Fruit fly (Drosophila melanogaster) whole organism, wandering third instar larva: Measurements from ENCODE around the gene D12.

ENCODE experiments used
- Abd-B ChIP-seq: fragments of >200 bp; optimal IDR thresholded peaks from 2 replicates; lab custom pipeline; 2017; ENCODE audit warnings: missing biosample characterization, missing genetic modification characterization
- CG9705 ChIP-seq: fragments of 200-800 bp; sonication (Bioruptor generic); optimal IDR thresholded peaks from 2 replicates; lab custom pipeline; 2018; ENCODE audit warnings: missing biosample characterization, mild to moderate bottlenecking, missing genetic modification characterization
- CrebA ChIP-seq: fragments of 200-800 bp; sonication (Bioruptor generic); optimal IDR thresholded peaks from 2 replicates; lab custom pipeline; 2016; ENCODE audit warnings: missing biosample characterization, mild to moderate bottlenecking, missing genetic modification characterization, borderline replicate concordance
- Dfd ChIP-seq: fragments of >200 bp; optimal IDR thresholded peaks from 2 replicates; lab custom pipeline; 2017; ENCODE audit warnings: missing biosample characterization, missing genetic modification characterization
- Dif ChIP-seq: fragments of 200-275, 200-300 bp; sonication (Bioruptor generic); optimal IDR thresholded peaks from 2 replicates; lab custom pipeline; 2018; ENCODE audit warnings: missing biosample characterization, missing genetic modification characterization; ENCODE audit not compliant: partially characterized antibody
- Hnf4 ChIP-seq: fragments of 200-800 bp; sonication (Bioruptor generic); optimal IDR thresholded peaks from 2 replicates; lab custom pipeline; 2016; ENCODE audit warnings: missing biosample characterization, mild to moderate bottlenecking, missing genetic modification characterization
- Hr78 ChIP-seq: fragments of >200 bp; optimal IDR thresholded peaks from 2 replicates; lab custom pipeline; 2017; ENCODE audit warnings: missing biosample characterization, missing genetic modification characterization
- Hr83 ChIP-seq: fragments of 200-300 bp; sonication (Bioruptor generic); optimal IDR thresholded peaks from 2 replicates; lab custom pipeline; 2016; ENCODE audit warnings: missing biosample characterization, mild to moderate bottlenecking, missing genetic modification characterization, moderate library complexity; ENCODE audit not compliant: poor library complexity, severe bottlenecking
- Jra ChIP-seq: sonication (Bioruptor generic); optimal IDR thresholded peaks from 2 replicates; lab custom pipeline; 2016; ENCODE audit warnings: missing biosample characterization, missing genetic modification characterization
- Mio ChIP-seq: sonication (Bioruptor generic); optimal IDR thresholded peaks from 2 replicates; lab custom pipeline; 2016; ENCODE audit warnings: missing biosample characterization, missing genetic modification characterization
- Myc ChIP-seq: fragments of >200 bp; optimal IDR thresholded peaks from 2 replicates; lab custom pipeline; 2017
- OdsH ChIP-seq: fragments of 200-800 bp; sonication (Bioruptor generic); optimal IDR thresholded peaks from 2 replicates; lab custom pipeline; 2016; ENCODE audit warnings: missing biosample characterization, mild to moderate bottlenecking, missing genetic modification characterization
- Rel ChIP-seq, 2 experiments: fragments of 200-800 bp; sonication (Bioruptor generic) in 1 of 2; optimal IDR thresholded peaks; 2 replicates in 1 of 2; 3 replicates in 1 of 2; lab custom pipeline; 2016 to 2019; ENCODE audit warnings: mild to moderate bottlenecking in 2 of 2, missing biosample characterization in 2 of 2, missing genetic modification characterization in 2 of 2, moderate library complexity in 1 of 2
- Sp1 ChIP-seq: fragments of 200-800 bp; sonication (Bioruptor generic); optimal IDR thresholded peaks from 3 replicates; lab custom pipeline; 2019; ENCODE audit warnings: missing biosample characterization, mild to moderate bottlenecking, missing genetic modification characterization, moderate library complexity
- Vsx2 ChIP-seq: fragments of 200-300, 225-300 bp; sonication (Bioruptor generic); optimal IDR thresholded peaks from 2 replicates; lab custom pipeline; 2018; ENCODE audit warnings: missing biosample characterization, missing genetic modification characterization; ENCODE audit not compliant: partially characterized antibody
- br ChIP-seq: fragments of 200-800 bp; sonication (Bioruptor generic); optimal IDR thresholded peaks from 2 replicates; lab custom pipeline; 2016; ENCODE audit warnings: missing biosample characterization, missing genetic modification characterization
- brk ChIP-seq: fragments of 200-800 bp; sonication (Bioruptor generic); optimal IDR thresholded peaks from 2 replicates; lab custom pipeline; 2016; ENCODE audit warnings: missing biosample characterization, mild to moderate bottlenecking, missing genetic modification characterization
- dl ChIP-seq, 2 experiments: fragments of 175-275, 200-275 bp in 1 of 2; fragments of 200-275 bp in 1 of 2; sonication (Bioruptor generic); optimal IDR thresholded peaks; lab custom pipeline; 2018; ENCODE audit warnings: mild to moderate bottlenecking in 2 of 2, missing biosample characterization in 2 of 2, missing genetic modification characterization in 2 of 2, moderate library complexity in 2 of 2; ENCODE audit not compliant: partially characterized antibody in 2 of 2, insufficient read depth in 1 of 2
- dmrt93B ChIP-seq: fragments of 200-800 bp; sonication (Bioruptor generic); optimal IDR thresholded peaks from 2 replicates; lab custom pipeline; 2018; ENCODE audit warnings: missing biosample characterization, mild to moderate bottlenecking, missing genetic modification characterization
- ey ChIP-seq: fragments of 200-800 bp; sonication (Bioruptor generic); optimal IDR thresholded peaks from 2 replicates; lab custom pipeline; 2016; ENCODE audit warnings: missing biosample characterization, missing genetic modification characterization
- foxo ChIP-seq, 2 experiments: fragments of 200-800 bp; sonication (Bioruptor generic); optimal IDR thresholded peaks; 2 replicates in 1 of 2; 3 replicates in 1 of 2; lab custom pipeline; 2016 to 2017; ENCODE audit warnings: missing biosample characterization in 2 of 2, missing genetic modification characterization in 2 of 2
- fru ChIP-seq: fragments of 200-800 bp; sonication (Bioruptor generic); optimal IDR thresholded peaks from 3 replicates; lab custom pipeline; 2016; ENCODE audit warnings: missing biosample characterization, mild to moderate bottlenecking, missing genetic modification characterization
- h ChIP-seq: fragments of 200-800 bp; sonication (Bioruptor generic); optimal IDR thresholded peaks from 3 replicates; lab custom pipeline; 2016; ENCODE audit warnings: missing biosample characterization, mild to moderate bottlenecking, missing genetic modification characterization
- jim ChIP-seq: fragments of 175-275, 200-325 bp; sonication (Bioruptor generic); optimal IDR thresholded peaks from 2 replicates; lab custom pipeline; 2016; ENCODE audit warnings: missing biosample characterization, mild to moderate bottlenecking, missing genetic modification characterization
- lola ChIP-seq: fragments of >200 bp; optimal IDR thresholded peaks from 2 replicates; lab custom pipeline; 2017; ENCODE audit warnings: missing biosample characterization, missing genetic modification characterization
- pan ChIP-seq: fragments of >200 bp; optimal IDR thresholded peaks from 2 replicates; lab custom pipeline; 2017
- psq ChIP-seq: fragments of 200-800 bp; sonication (Bioruptor generic); optimal IDR thresholded peaks from 3 replicates; lab custom pipeline; 2017; ENCODE audit warnings: missing biosample characterization, mild to moderate bottlenecking, missing genetic modification characterization, moderate library complexity
- rgr ChIP-seq: fragments of 200-800 bp; sonication (Bioruptor generic); optimal IDR thresholded peaks from 3 replicates; lab custom pipeline; 2016; ENCODE audit warnings: missing biosample characterization, mild to moderate bottlenecking, missing genetic modification characterization
- sage ChIP-seq: fragments of 200-800 bp; sonication (Bioruptor generic); optimal IDR thresholded peaks from 2 replicates; lab custom pipeline; 2016; ENCODE audit warnings: missing biosample characterization, mild to moderate bottlenecking, missing genetic modification characterization
- sv ChIP-seq: fragments of 200-800 bp; sonication (Bioruptor generic); optimal IDR thresholded peaks from 3 replicates; lab custom pipeline; 2016; ENCODE audit warnings: missing biosample characterization, missing genetic modification characterization
- tai ChIP-seq: sonication (Bioruptor generic); optimal IDR thresholded peaks from 2 replicates; lab custom pipeline; 2016; ENCODE audit warnings: missing biosample characterization, missing genetic modification characterization
- usp ChIP-seq: fragments of >200 bp; optimal IDR thresholded peaks from 2 replicates; lab custom pipeline; 2017; ENCODE audit warnings: missing biosample characterization, missing genetic modification characterization
- woc ChIP-seq: sonication (Bioruptor generic); optimal IDR thresholded peaks from 2 replicates; lab custom pipeline; 2016; ENCODE audit warnings: missing biosample characterization, mild to moderate bottlenecking, missing genetic modification characterization

D12 gene

DNA sequence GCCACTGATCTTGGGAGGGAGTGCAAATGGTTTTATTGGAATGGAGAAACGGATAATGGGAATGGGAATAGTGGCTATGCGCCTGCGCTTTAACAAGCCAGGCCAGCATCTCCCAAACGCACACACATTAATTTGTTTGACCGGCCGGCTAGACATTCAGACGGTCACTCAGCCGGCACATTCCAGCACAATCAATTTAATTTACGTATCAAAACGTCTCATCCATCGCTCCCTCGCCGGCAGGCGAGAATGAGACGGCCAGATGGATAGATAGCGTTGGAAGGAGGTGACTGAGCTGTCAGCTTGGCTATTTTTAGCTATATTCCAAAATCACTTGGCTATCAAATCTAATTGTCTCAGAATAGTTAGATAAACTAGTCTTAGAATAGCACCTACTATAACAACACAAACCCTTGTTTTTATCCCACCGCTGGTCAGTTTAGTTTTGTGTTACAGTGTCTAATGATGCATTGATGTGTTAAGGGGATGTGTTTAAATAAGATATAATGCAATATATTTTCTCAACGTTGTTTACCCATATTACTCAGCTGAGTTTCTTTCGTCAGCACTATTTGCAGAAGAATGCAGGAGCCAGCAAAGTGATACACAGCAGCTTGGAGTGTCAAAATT is 13.6 kb downstream of the D12 start:
- TF ChIP-seq pan (lab: Kevin White, UChicago) (no peak), Hnf4 (peak; percentile 59), OdsH (peak; percentile 43), ey (GFP tag; lab: Kevin White, UChicago) (no peak), Rel (GFP tag; optimal IDR thresholded peaks at IDR 0.05; lab: Kevin White, UChicago) (no peak), Rel (tag; optimal IDR thresholded peaks at IDR 0.05; lab: Kevin White, UChicago) (no peak), woc (GFP tag; lab: Kevin White, UChicago) (no peak), CG9705 (GFP tag; lab: Kevin White, UChicago) (no peak), tai (GFP tag; lab: Kevin White, UChicago) (peak; percentile 33), Sp1 (GFP tag; lab: Kevin White, UChicago) (no peak), brk (GFP tag; lab: Kevin White, UChicago) (no peak), Myc (lab: Kevin White, UChicago) (peak; percentile 59), rgr (GFP tag; lab: Kevin White, UChicago) (peak; percentile 23), usp (no peak), dmrt93B (GFP tag; lab: Kevin White, UChicago) (no peak), br (peak; percentile 26), fru (GFP tag; lab: Kevin White, UChicago) (peak; percentile 49), psq (GFP tag; lab: Kevin White, UChicago) (peak; percentile 32), Jra (GFP tag; lab: Kevin White, UChicago) (no peak), dl (GFP tag; optimal IDR thresholded peaks at IDR 0.05; lab: Kevin White, UChicago; ENCODE audit: insufficient read depth in 1 of 2, partially characterized antibody in 2 of 2) (no peak), foxo (GFP tag; optimal IDR thresholded peaks at IDR 0.05; lab: Kevin White, UChicago) (no peak), lola (GFP tag; lab: Kevin White, UChicago) (no peak), Abd-B (GFP tag; lab: Kevin White, UChicago) (no peak), Hr78 (GFP tag; lab: Kevin White, UChicago) (no peak), sage (GFP tag; lab: Kevin White, UChicago) (peak; percentile 9), jim (GFP tag; lab: Kevin White, UChicago) (no peak), sv (GFP tag; lab: Kevin White, UChicago) (no peak), Dif (GFP tag; lab: Kevin White, UChicago) (no peak), CrebA (GFP tag; lab: Kevin White, UChicago) (no peak), h (GFP tag; lab: Kevin White, UChicago) (peak; percentile 68), Hr83 (GFP tag; lab: Kevin White, UChicago) (peak; percentile 31)

DNA sequence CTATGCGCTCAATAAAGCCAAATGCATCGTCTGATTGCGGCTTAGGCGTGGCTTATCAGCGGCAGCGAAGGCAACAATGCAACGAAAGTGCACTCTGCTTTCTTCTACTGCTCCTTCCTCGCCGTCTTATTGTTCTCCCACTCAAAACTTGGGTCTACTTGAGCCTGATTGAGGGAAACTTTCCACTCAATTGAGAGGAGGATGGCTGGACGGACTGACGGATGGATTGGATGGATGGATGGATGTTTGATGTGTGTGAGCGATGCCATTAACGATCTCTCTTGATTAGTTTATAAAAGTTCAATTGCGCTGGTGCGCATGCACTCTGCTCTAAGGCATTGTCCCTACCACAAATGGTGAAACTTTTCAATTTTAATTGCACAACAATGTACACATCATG is 14.1 kb downstream of the D12 start:
- no peak for TF ChIP-seq pan (lab: Kevin White, UChicago)
- TF ChIP-seq Hnf4 = no peak
- no peak for TF ChIP-seq sage (GFP tag; lab: Kevin White, UChicago)
- TF ChIP-seq Dfd = no peak
- no peak for TF ChIP-seq Hr83 (GFP tag; lab: Kevin White, UChicago)
- no peak for TF ChIP-seq sv (GFP tag; lab: Kevin White, UChicago)
- TF ChIP-seq br = no peak
- TF ChIP-seq Mio (GFP tag; lab: Kevin White, UChicago) = no peak
- TF ChIP-seq usp = no peak

DNA sequence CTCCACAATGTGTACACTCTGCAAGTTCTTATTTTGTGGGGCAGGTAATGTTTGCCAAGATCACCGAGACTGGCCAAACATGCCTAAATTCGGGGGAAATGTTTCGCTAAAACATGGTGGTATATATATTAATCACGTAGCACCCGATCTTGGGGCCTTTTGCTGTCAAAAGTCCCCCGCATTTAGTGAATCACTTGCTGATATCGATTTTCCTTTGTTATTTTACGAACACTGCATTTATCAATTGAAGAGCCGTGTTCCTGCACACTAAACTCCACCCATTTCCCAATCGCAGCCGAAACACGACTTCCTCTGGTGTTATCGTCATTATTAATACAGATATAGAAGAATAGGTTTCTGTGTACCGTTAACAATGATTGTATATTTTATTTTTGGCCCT is 15.4 kb downstream of the D12 start:
- TF ChIP-seq Rel (GFP tag; optimal IDR thresholded peaks at IDR 0.05; lab: Kevin White, UChicago) = no peak
- TF ChIP-seq Rel (tag; optimal IDR thresholded peaks at IDR 0.05; lab: Kevin White, UChicago) = peak; percentile 92
- TF ChIP-seq dl (GFP tag; optimal IDR thresholded peaks at IDR 0.05; lab: Kevin White, UChicago; ENCODE audit: insufficient read depth in 1 of 2, partially characterized antibody in 2 of 2) = no peak

DNA sequence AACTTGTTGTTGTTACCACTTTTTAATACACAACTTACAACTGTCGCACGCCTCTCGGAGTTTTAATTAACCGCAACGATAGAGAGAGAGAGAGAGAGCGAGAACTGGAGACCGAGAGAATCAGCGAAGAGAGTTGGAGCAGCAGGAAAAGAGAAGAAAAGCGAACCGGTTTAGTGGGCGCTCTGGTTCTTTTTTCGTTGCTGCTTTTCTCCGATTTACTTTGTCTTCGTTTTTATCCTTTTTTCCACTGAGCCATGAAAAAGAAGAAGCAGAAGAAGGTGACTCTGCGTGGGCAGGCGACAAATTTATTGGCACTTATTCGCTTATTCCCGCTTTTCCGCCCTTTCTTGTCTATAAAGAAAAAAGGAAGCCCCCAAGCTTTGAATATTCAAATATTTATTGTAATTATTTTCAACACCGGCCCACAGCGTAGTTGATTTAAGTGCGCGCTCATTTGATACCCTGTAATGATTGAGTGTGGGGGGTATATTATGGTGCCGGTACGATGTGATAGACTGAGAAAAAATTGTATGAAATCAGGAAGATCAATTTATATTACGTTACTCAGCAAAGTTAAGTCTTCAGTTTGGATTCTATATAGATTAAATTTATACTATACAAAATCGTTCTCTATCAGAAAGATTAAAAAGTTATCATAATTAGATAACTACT is 16.8 kb downstream of the D12 start:
- no peak for TF ChIP-seq Jra (GFP tag; lab: Kevin White, UChicago)
- no peak for TF ChIP-seq Abd-B (GFP tag; lab: Kevin White, UChicago)
- no peak for TF ChIP-seq Dfd
- TF ChIP-seq Vsx2 = peak; percentile 76
- TF ChIP-seq dl (GFP tag; optimal IDR thresholded peaks at IDR 0.05; lab: Kevin White, UChicago; ENCODE audit: insufficient read depth in 1 of 2, partially characterized antibody in 2 of 2) = peak; percentile 31 to 83
- peak; percentile 59 for TF ChIP-seq psq (GFP tag; lab: Kevin White, UChicago)
- peak; percentile 76 for TF ChIP-seq Dif (GFP tag; lab: Kevin White, UChicago)
